Fruit fly (Drosophila melanogaster): ENCODE data around the gene sov.
A peak's percentile ranks its signal among the peaks of the same experiment; 100 is the strongest.

Gene sov

dm6 chrX:6744088-6744487, 12.0 kb upstream of the sov start, which contains the start of gene RpL17 (continued):
- TF ChIP-seq CG12299 (tag; optimal IDR thresholded peaks at IDR 0.05) = peak; percentile 80
- TF ChIP-seq CrebB (tag; optimal IDR thresholded peaks at IDR 0.05) = peak; percentile 91
- peak; percentile 75 for TF ChIP-seq slp2 (GFP tag; optimal IDR thresholded peaks at IDR 0.05)
- TF ChIP-seq gt (GFP tag; IDR thresholded peaks at IDR 0.05) = peak; percentile 42; the same call in 1 of the 2 replicates
- TF ChIP-seq Ada2b (GFP tag; IDR thresholded peaks at IDR 0.05) = peak; percentile 52
- no peak for TF ChIP-seq D19A (tag; optimal IDR thresholded peaks at IDR 0.05)
- peak; percentile 79 for TF ChIP-seq Rx (GFP tag; IDR thresholded peaks at IDR 0.05)
- peak; percentile 76 for TF ChIP-seq ewg (GFP tag; optimal IDR thresholded peaks at IDR 0.05)
- no peak for TF ChIP-seq CG30020 (tag; optimal IDR thresholded peaks at IDR 0.05)
- TF ChIP-seq CG13424 (tag; optimal IDR thresholded peaks at IDR 0.05) = peak; percentile 55
- peak; percentile 68 for TF ChIP-seq grn (GFP tag; optimal IDR thresholded peaks at IDR 0.05)
- peak; percentile 79 for TF ChIP-seq hkb (optimal IDR thresholded peaks at IDR 0.05)
- peak; percentile 85 for TF ChIP-seq hkb (GFP tag; IDR thresholded peaks at IDR 0.05)
- TF ChIP-seq Deaf1 (tag; optimal IDR thresholded peaks at IDR 0.05) = no peak
- peak; percentile 96 for TF ChIP-seq CG14441 (GFP tag; IDR thresholded peaks at IDR 0.05)
- TF ChIP-seq CG4328 (GFP tag; optimal IDR thresholded peaks at IDR 0.05) = peak; percentile 73
- TF ChIP-seq Hr3 (GFP tag; optimal IDR thresholded peaks at IDR 0.05) = peak; percentile 36
- peak; percentile 72 for TF ChIP-seq CG6683 (GFP tag; optimal IDR thresholded peaks at IDR 0.05)
- TF ChIP-seq crc (GFP tag; optimal IDR thresholded peaks at IDR 0.05) = peak; percentile 76
- peak; percentile 78 for TF ChIP-seq CG12236 (GFP tag; optimal IDR thresholded peaks at IDR 0.05)
- TF ChIP-seq GATAe (GFP tag; conservative IDR thresholded peaks at IDR 0.05) = no peak; the same call in 1 of the 2 replicates
- TF ChIP-seq HmgZ (tag; optimal IDR thresholded peaks at IDR 0.05) = peak; percentile 86
- TF ChIP-seq PHDP (tag; optimal IDR thresholded peaks at IDR 0.05) = peak; percentile 87
- TF ChIP-seq lilli (GFP tag; optimal IDR thresholded peaks at IDR 0.05) = peak; percentile 74
- peak; percentile 52; the same call in 1 of the 2 replicates for TF ChIP-seq CG42726 (GFP tag; IDR thresholded peaks at IDR 0.05; ENCODE audit: partially characterized antibody)
- TF ChIP-seq Nf-YC (tag; optimal IDR thresholded peaks at IDR 0.05) = peak; percentile 8
- peak; percentile 7 for TF ChIP-seq tio (GFP tag; optimal IDR thresholded peaks at IDR 0.05)
- peak; percentile 60 for TF ChIP-seq CG9215 (GFP tag; IDR thresholded peaks at IDR 0.05)
- peak; percentile 66 for TF ChIP-seq CG6689 (GFP tag; IDR thresholded peaks at IDR 0.05)
- TF ChIP-seq tin (GFP tag; optimal IDR thresholded peaks at IDR 0.05) = peak; percentile 61
- peak; percentile 81 for TF ChIP-seq CG17385 (GFP tag; optimal IDR thresholded peaks at IDR 0.05)
- peak; percentile 44; the same call in 1 of the 3 replicates for TF ChIP-seq knrl (GFP tag; IDR thresholded peaks at IDR 0.05; ENCODE audit: partially characterized antibody)
- TF ChIP-seq CG7963 (GFP tag; IDR thresholded peaks at IDR 0.05; ENCODE audit: partially characterized antibody) = no peak
- TF ChIP-seq CG7928 (GFP tag; optimal IDR thresholded peaks at IDR 0.05) = peak; percentile 82
- peak; percentile 87 for TF ChIP-seq onecut (GFP tag; IDR thresholded peaks at IDR 0.05)
- TF ChIP-seq CG3163 (GFP tag; optimal IDR thresholded peaks at IDR 0.05) = peak; percentile 67
- peak; percentile 41; the same call in 1 of the 2 replicates for TF ChIP-seq Adf1 (GFP tag; IDR thresholded peaks at IDR 0.05)
- TF ChIP-seq CG1647 (GFP tag; optimal IDR thresholded peaks at IDR 0.05) = peak; percentile 62
- TF ChIP-seq CG6765 (GFP tag; optimal IDR thresholded peaks at IDR 0.05) = peak; percentile 86
- TF ChIP-seq Gsc (GFP tag; IDR thresholded peaks at IDR 0.05) = no peak
- peak; percentile 67 for TF ChIP-seq CG3065 (GFP tag; optimal IDR thresholded peaks at IDR 0.05)
- peak; percentile 93 for TF ChIP-seq CG33213 (GFP tag; optimal IDR thresholded peaks at IDR 0.05)
- TF ChIP-seq phol (tag; optimal IDR thresholded peaks at IDR 0.05) = peak; percentile 72
- peak; percentile 74 for TF ChIP-seq CG11504 (tag; optimal IDR thresholded peaks at IDR 0.05)
- peak; percentile 74 for TF ChIP-seq CG15011 (GFP tag; optimal IDR thresholded peaks at IDR 0.05)
- TF ChIP-seq eyg (GFP tag; optimal IDR thresholded peaks at IDR 0.05) = peak; percentile 86
- peak; percentile 82 for TF ChIP-seq E2f1 (GFP tag; IDR thresholded peaks at IDR 0.05)
- TF ChIP-seq hbn (GFP tag; IDR thresholded peaks at IDR 0.05; ENCODE audit: partially characterized antibody) = 0 out of 2 replicates have a peak, but pooled peaks have one; percentile 24
- TF ChIP-seq chm (GFP tag; IDR thresholded peaks at IDR 0.05) = peak; percentile 93
- TF ChIP-seq CG32532 (GFP tag; IDR thresholded peaks at IDR 0.05) = peak; percentile 88
- TF ChIP-seq p53 (GFP tag; optimal IDR thresholded peaks at IDR 0.05) = peak; percentile 74
